Worm (Caenorhabditis elegans): ENCODE data around the gene btb-14.

ce11 chrII:12385815-12386214 is 2.6 kb downstream of the btb-14 start:
- TF ChIP-seq ceh-36 (tag; optimal IDR thresholded peaks at IDR 0.05) (no peak), tra-4 (tag; optimal IDR thresholded peaks at IDR 0.05) (no peak), hmbx-1 (tag; optimal IDR thresholded peaks at IDR 0.05) (no peak), hnd-1 (tag; optimal IDR thresholded peaks at IDR 0.05) (no peak), ama-1 (optimal IDR thresholded peaks at IDR 0.05) (no peak)

All from whole organism, early embryonic.